Fruit fly (Drosophila melanogaster) whole organism, prepupa: Measurements from ENCODE around the gene CG7860.
A peak's percentile ranks its signal among the peaks of the same experiment; 100 is the strongest.

Source experiments
- Blimp-1 ChIP-seq: fragments of 200-800 bp; sonication (Bioruptor generic); optimal IDR thresholded peaks from 3 replicates; lab custom pipeline; 2017; ENCODE audit warnings: missing biosample characterization, missing genetic modification characterization, mild to moderate bottlenecking, moderate library complexity, missing genetic modification reagents
- CG10631 ChIP-seq: fragments of 200-800 bp; sonication (Bioruptor generic); optimal IDR thresholded peaks from 2 replicates; lab custom pipeline; 2016; ENCODE audit warnings: missing biosample characterization, missing genetic modification characterization
- CG10669 ChIP-seq: fragments of 200-800 bp; sonication (Bioruptor generic); optimal IDR thresholded peaks from 3 replicates; lab custom pipeline; 2018; ENCODE audit warnings: missing biosample characterization, mild to moderate bottlenecking, missing genetic modification characterization, moderate library complexity
- CG11294 ChIP-seq: fragments of 200-800 bp; sonication (Bioruptor generic); IDR thresholded peaks from 2 replicates; pipeline ENCODE4 v1.3.6; 2022; ENCODE audit warnings: missing biosample characterization, missing genetic modification characterization
- CG11762 ChIP-seq: fragments of 200-800 bp; sonication (Bioruptor generic); optimal IDR thresholded peaks from 3 replicates; lab custom pipeline; 2016; ENCODE audit warnings: missing biosample characterization, missing genetic modification characterization; ENCODE audit not compliant: insufficient read depth
- CG15336 ChIP-seq: fragments of 200-800 bp; sonication (Bioruptor generic); IDR thresholded peaks from 2 replicates; pipeline ENCODE4 v1.3.6; 2022; ENCODE audit warnings: missing biosample characterization, missing genetic modification characterization
- CG16779 ChIP-seq: fragments of 200-800 bp; sonication (Bioruptor generic); optimal IDR thresholded peaks from 3 replicates; lab custom pipeline; 2017; ENCODE audit warnings: missing biosample characterization, mild to moderate bottlenecking, missing genetic modification characterization
- CG3919 ChIP-seq: fragments of 200-800 bp; sonication (Bioruptor generic); optimal IDR thresholded peaks from 3 replicates; lab custom pipeline; 2016; ENCODE audit warnings: missing biosample characterization, missing genetic modification characterization
- CG4318 ChIP-seq: fragments of 200-800 bp; sonication (Bioruptor generic); optimal IDR thresholded peaks from 3 replicates; lab custom pipeline; 2017; ENCODE audit warnings: missing biosample characterization, mild to moderate bottlenecking, missing genetic modification characterization
- CG6276 ChIP-seq: fragments of 200-800 bp; sonication (Bioruptor generic); optimal IDR thresholded peaks from 2 replicates; lab custom pipeline; 2017; ENCODE audit warnings: missing biosample characterization, mild to moderate bottlenecking, missing genetic modification characterization
- CG6808 ChIP-seq: fragments of 200-800 bp; sonication (Bioruptor generic); optimal IDR thresholded peaks from 3 replicates; lab custom pipeline; 2017; ENCODE audit warnings: missing biosample characterization, missing genetic modification characterization, mild to moderate bottlenecking, moderate library complexity, missing genetic modification reagents
- CG7368 ChIP-seq: fragments of 200-800 bp; sonication (Bioruptor generic); optimal IDR thresholded peaks from 3 replicates; lab custom pipeline; 2016; ENCODE audit warnings: missing biosample characterization, missing genetic modification characterization
- CG8119 ChIP-seq: fragments of 200-800 bp; sonication (Bioruptor generic); IDR thresholded peaks from 3 replicates; pipeline ENCODE4 v1.3.6; 2022; ENCODE audit warnings: missing biosample characterization, missing genetic modification characterization
- CG8319 ChIP-seq: fragments of 200-800 bp; sonication (Bioruptor generic); optimal IDR thresholded peaks from 3 replicates; lab custom pipeline; 2016; ENCODE audit warnings: missing biosample characterization, missing genetic modification characterization
- CG8632 ChIP-seq: fragments of 200-800 bp; sonication (Bioruptor generic); optimal IDR thresholded peaks from 3 replicates; lab custom pipeline; 2016; ENCODE audit warnings: missing biosample characterization, missing genetic modification characterization
- Eip75B ChIP-seq: fragments of 200-800 bp; sonication (Bioruptor generic); optimal IDR thresholded peaks from 3 replicates; lab custom pipeline; 2016; ENCODE audit warnings: missing biosample characterization, missing genetic modification characterization
- Eip78C ChIP-seq: fragments of 200-800 bp; sonication (Bioruptor generic); peaks from one replicate; lab custom pipeline; 2016; ENCODE audit warnings: missing biosample characterization, missing genetic modification characterization
- Eip93F ChIP-seq: fragments of 200-800 bp; sonication (Bioruptor generic); optimal IDR thresholded peaks from 2 replicates; lab custom pipeline; 2016; ENCODE audit warnings: missing biosample characterization, mild to moderate bottlenecking, missing genetic modification characterization
- Ets96B ChIP-seq: fragments of 200-800 bp; optimal IDR thresholded peaks from 2 replicates; lab custom pipeline; 2019; ENCODE audit warnings: missing biosample characterization, mild to moderate bottlenecking, missing genetic modification characterization, moderate library complexity
- Gug ChIP-seq: fragments of 200-800 bp; sonication (Bioruptor generic); IDR thresholded peaks from 2 replicates; pipeline ENCODE4 v1.3.6; 2022; ENCODE audit warnings: missing biosample characterization, missing genetic modification characterization
- Hr38 ChIP-seq: sonication (Bioruptor generic); optimal IDR thresholded peaks from 2 replicates; lab custom pipeline; 2016; ENCODE audit warnings: missing biosample characterization, missing genetic modification characterization
- Hr4 ChIP-seq: fragments of 200-800 bp; sonication (Bioruptor generic); optimal IDR thresholded peaks from 3 replicates; lab custom pipeline; 2016; ENCODE audit warnings: missing biosample characterization, missing genetic modification characterization
- Lpt ChIP-seq: fragments of 200-800 bp; sonication (Bioruptor generic); optimal IDR thresholded peaks from 3 replicates; lab custom pipeline; 2016; ENCODE audit warnings: missing biosample characterization, missing genetic modification characterization
- OdsH ChIP-seq: fragments of 200-800 bp; sonication (Bioruptor generic); optimal IDR thresholded peaks from 3 replicates; lab custom pipeline; 2016; ENCODE audit warnings: missing biosample characterization, missing genetic modification characterization
- Smox ChIP-seq: fragments of 200-800 bp; sonication (Bioruptor generic); optimal IDR thresholded peaks from 3 replicates; lab custom pipeline; 2016; ENCODE audit warnings: missing biosample characterization, missing genetic modification characterization
- Sox102F ChIP-seq: fragments of 200-800 bp; sonication (Bioruptor generic); optimal IDR thresholded peaks from 2 replicates; lab custom pipeline; 2016; ENCODE audit warnings: missing biosample characterization, mild to moderate bottlenecking, missing genetic modification characterization
- Sox14 ChIP-seq: fragments of 200-800 bp; sonication (Bioruptor generic); optimal IDR thresholded peaks from 3 replicates; lab custom pipeline; 2016; ENCODE audit warnings: missing biosample characterization, missing genetic modification characterization
- achi ChIP-seq: fragments of 200-800 bp; sonication (Bioruptor generic); optimal IDR thresholded peaks from 3 replicates; lab custom pipeline; 2016; ENCODE audit warnings: missing biosample characterization, missing genetic modification characterization
- acj6 ChIP-seq: fragments of 200-800 bp; sonication (Bioruptor generic); optimal IDR thresholded peaks from 3 replicates; lab custom pipeline; 2016; ENCODE audit warnings: missing biosample characterization, missing genetic modification characterization
- dsx ChIP-seq: fragments of 200-800 bp; optimal IDR thresholded peaks from 3 replicates; lab custom pipeline; 2019; ENCODE audit warnings: missing biosample characterization, mild to moderate bottlenecking, missing genetic modification characterization, moderate library complexity; ENCODE audit not compliant: poor library complexity, severe bottlenecking
- eg ChIP-seq: fragments of 200-800 bp; sonication (Bioruptor generic); IDR thresholded peaks from 3 replicates; pipeline ENCODE4 v1.3.6; 2022; ENCODE audit warnings: missing biosample characterization, missing genetic modification characterization
- esn ChIP-seq: fragments of 200-800 bp; sonication (Bioruptor generic); optimal IDR thresholded peaks from 2 replicates; lab custom pipeline; 2016; ENCODE audit warnings: missing biosample characterization, mild to moderate bottlenecking, missing genetic modification characterization, moderate library complexity
- fd59A ChIP-seq: fragments of 200-800 bp; sonication (Bioruptor generic); optimal IDR thresholded peaks from 2 replicates; lab custom pipeline; 2017; ENCODE audit warnings: missing biosample characterization, mild to moderate bottlenecking, missing genetic modification characterization, missing genetic modification reagents
- fd85E ChIP-seq: fragments of 200-800 bp; sonication (Bioruptor generic); optimal IDR thresholded peaks from 3 replicates; lab custom pipeline; 2016; ENCODE audit warnings: missing biosample characterization, missing genetic modification characterization
- fkh ChIP-seq: fragments of 200-800 bp; sonication (Bioruptor generic); optimal IDR thresholded peaks from 3 replicates; lab custom pipeline; 2017; ENCODE audit warnings: missing biosample characterization, mild to moderate bottlenecking, missing genetic modification characterization, moderate library complexity
- lz ChIP-seq: fragments of 200-800 bp; sonication (Bioruptor generic); optimal IDR thresholded peaks from 3 replicates; lab custom pipeline; 2016; ENCODE audit warnings: missing biosample characterization, missing genetic modification characterization
- net ChIP-seq: fragments of 200-800 bp; sonication (Bioruptor generic); optimal IDR thresholded peaks from 3 replicates; lab custom pipeline; 2016; ENCODE audit warnings: missing biosample characterization, missing genetic modification characterization
- pdm3 ChIP-seq: fragments of 200-800 bp; sonication (Bioruptor generic); optimal IDR thresholded peaks from 3 replicates; lab custom pipeline; 2016; ENCODE audit warnings: missing biosample characterization, missing genetic modification characterization
- salr ChIP-seq, 2 experiments: fragments of 200-800 bp; sonication (Bioruptor generic); optimal IDR thresholded peaks; 3 replicates each; lab custom pipeline; 2016 to 2018; ENCODE audit warnings: missing biosample characterization in 2 of 2, missing genetic modification characterization in 2 of 2, mild to moderate bottlenecking in 1 of 2
- spab ChIP-seq: fragments of 200-800 bp; sonication (Bioruptor generic); optimal IDR thresholded peaks from 2 replicates; lab custom pipeline; 2017; ENCODE audit warnings: missing biosample characterization, mild to moderate bottlenecking, missing genetic modification characterization, missing genetic modification reagents
- svp ChIP-seq: fragments of 200-800 bp; sonication (Bioruptor generic); peaks from one replicate; lab custom pipeline; 2016; ENCODE audit warnings: missing biosample characterization, missing genetic modification characterization
- vri ChIP-seq: fragments of 200-800 bp; sonication (Bioruptor generic); optimal IDR thresholded peaks from 3 replicates; lab custom pipeline; 2016; ENCODE audit warnings: missing biosample characterization, mild to moderate bottlenecking, missing genetic modification characterization

The CG7860 gene

dm6 chrX:15608751-15609345 is 40.1 kb downstream of the CG7860 start (continued):
- TF ChIP-seq fd85E (GFP tag; lab: Kevin White, UChicago) (no peak), CG6276 (GFP tag; lab: Kevin White, UChicago) (no peak), CG3919 (GFP tag; lab: Kevin White, UChicago) (peak; percentile 10), fd59A (GFP tag; lab: Kevin White, UChicago) (no peak), Ets96B (tag; lab: Kevin White, UChicago) (no peak), OdsH (GFP tag; lab: Kevin White, UChicago) (no peak), CG11294 (GFP tag; lab: Robert Waterston, UW) (no peak), CG15336 (GFP tag; lab: Robert Waterston, UW) (no peak), achi (GFP tag; lab: Kevin White, UChicago) (no peak)

- TF ChIP-seq CG6808 (GFP tag; lab: Kevin White, UChicago) (no peak), Lpt (GFP tag; lab: Kevin White, UChicago) (no peak), CG7368 (GFP tag; lab: Kevin White, UChicago) (no peak), CG8119 (GFP tag; lab: Robert Waterston, UW) (no peak), esn (GFP tag; lab: Kevin White, UChicago) (no peak), eg (no peak), Eip78C (GFP tag; lab: Kevin White, UChicago) (peak; percentile 45), Hr38 (GFP tag; lab: Kevin White, UChicago) (no peak)
Observed at dm6 chrX:15609351-15609750, 40.6 kb downstream of the CG7860 start.

- TF ChIP-seq acj6 (GFP tag; lab: Kevin White, UChicago) (no peak), CG16779 (tag; lab: Kevin White, UChicago) (no peak), fd85E (GFP tag; lab: Kevin White, UChicago) (no peak), dsx (peak; percentile 94), Sox102F (GFP tag; lab: Kevin White, UChicago) (no peak)
Observed at dm6 chrX:15610173-15610572, 41.4 kb downstream of the CG7860 start.

- no peak for TF ChIP-seq net (GFP tag; lab: Kevin White, UChicago)
- TF ChIP-seq CG6276 (GFP tag; lab: Kevin White, UChicago) = no peak
- TF ChIP-seq Blimp-1 (GFP tag; lab: Kevin White, UChicago) = no peak
- no peak for TF ChIP-seq vri (GFP tag; lab: Kevin White, UChicago)
- TF ChIP-seq CG8632 (GFP tag; lab: Kevin White, UChicago) = peak; percentile 10
- TF ChIP-seq svp (GFP tag; lab: Kevin White, UChicago) = peak; percentile 76
- TF ChIP-seq CG10631 (GFP tag; lab: Kevin White, UChicago) = peak; percentile 19
- TF ChIP-seq Ets96B (tag; lab: Kevin White, UChicago) = peak; percentile 13
- peak; percentile 3 for TF ChIP-seq Eip75B
- TF ChIP-seq Gug (GFP tag; lab: Robert Waterston, UW) = no peak
- peak; percentile 9 for TF ChIP-seq CG4318 (GFP tag; lab: Kevin White, UChicago)
- no peak for TF ChIP-seq lz (GFP tag; lab: Kevin White, UChicago)
- TF ChIP-seq achi (GFP tag; lab: Kevin White, UChicago) = peak; percentile 25
- TF ChIP-seq CG7368 (GFP tag; lab: Kevin White, UChicago) = no peak
- TF ChIP-seq pdm3 (GFP tag; lab: Kevin White, UChicago) = peak; percentile 46
- TF ChIP-seq CG10669 (GFP tag; lab: Kevin White, UChicago) = peak; percentile 12
- peak; percentile 74 for TF ChIP-seq Eip78C (GFP tag; lab: Kevin White, UChicago)
- TF ChIP-seq Hr38 (GFP tag; lab: Kevin White, UChicago) = no peak
- no peak for TF ChIP-seq CG11762 (GFP tag; lab: Kevin White, UChicago)
- peak; percentile 12 for TF ChIP-seq CG6808 (GFP tag; lab: Kevin White, UChicago)
- TF ChIP-seq CG8319 (GFP tag; lab: Kevin White, UChicago) = no peak
- no peak for TF ChIP-seq CG11294 (GFP tag; lab: Robert Waterston, UW)
- no peak for TF ChIP-seq Smox
- peak in 1 of 2 experiments; percentile 9 for TF ChIP-seq salr (GFP tag; optimal IDR thresholded peaks at IDR 0.05; lab: Kevin White, UChicago)
- peak; percentile 40; the same call in 1 of the 2 replicates for TF ChIP-seq CG15336 (GFP tag; lab: Robert Waterston, UW)
- TF ChIP-seq Lpt (GFP tag; lab: Kevin White, UChicago) = no peak
- peak; percentile 36; the same call in 1 of the 3 replicates for TF ChIP-seq eg
- TF ChIP-seq CG3919 (GFP tag; lab: Kevin White, UChicago) = peak; percentile 27
- no peak for TF ChIP-seq Eip93F
- peak; percentile 39 for TF ChIP-seq Hr4 (GFP tag; lab: Kevin White, UChicago)
- TF ChIP-seq Sox14 (GFP tag; lab: Kevin White, UChicago) = peak; percentile 41
- peak; percentile 23 for TF ChIP-seq acj6 (GFP tag; lab: Kevin White, UChicago)
- TF ChIP-seq OdsH (GFP tag; lab: Kevin White, UChicago) = peak; percentile 16
- TF ChIP-seq CG16779 (tag; lab: Kevin White, UChicago) = no peak
- TF ChIP-seq fd59A (GFP tag; lab: Kevin White, UChicago) = peak; percentile 32
- TF ChIP-seq Sox102F (GFP tag; lab: Kevin White, UChicago) = no peak
- TF ChIP-seq spab (GFP tag; lab: Kevin White, UChicago) = no peak
- no peak for TF ChIP-seq fkh (GFP tag; lab: Kevin White, UChicago)
Observed at dm6 chrX:15610957-15611356, 42.2 kb downstream of the CG7860 start.
